Worm (Caenorhabditis elegans) whole organism, young adult: Measurements from ENCODE around the gene arrd-10.

ENCODE experiments used
- C17E4.6 ChIP-seq: fragments of 200-800 bp; sonication (Bioruptor generic); IDR thresholded peaks from 2 replicates; pipeline ENCODE4 v1.3.6; 2022; ENCODE audit warnings: missing genetic modification reagents, missing genetic modification characterization, missing compliant biosample characterization
- Y53G8AR.9 ChIP-seq: fragments of 200-800 bp; sonication (Bioruptor generic); conservative IDR thresholded peaks from 2 replicates; pipeline ENCODE4 v1.3.6; 2022; ENCODE audit warnings: missing genetic modification reagents, missing genetic modification characterization, missing compliant biosample characterization
- ceh-27 ChIP-seq: fragments of 200-800 bp; sonication (Bioruptor generic); optimal IDR thresholded peaks from 2 replicates; lab custom pipeline; 2018; ENCODE audit warnings: mild to moderate bottlenecking, missing genetic modification characterization, moderate library complexity, missing compliant biosample characterization
- egl-44 ChIP-seq: fragments of 200-800 bp; sonication (Bioruptor generic); IDR thresholded peaks from 2 replicates; pipeline ENCODE4 v1.3.6; 2022; ENCODE audit warnings: missing genetic modification reagents, missing genetic modification characterization, missing compliant biosample characterization
- madf-6 ChIP-seq: fragments of 200-800 bp; sonication (Bioruptor generic); IDR thresholded peaks from 2 replicates; pipeline ENCODE4 v1.3.6; 2022; ENCODE audit warnings: missing genetic modification reagents, missing genetic modification characterization, missing compliant biosample characterization
- snpc-1.1 ChIP-seq: sonication (generic microtip); optimal IDR thresholded peaks from 2 replicates; lab custom pipeline; 2017; ENCODE audit warnings: missing genetic modification characterization, mild to moderate bottlenecking, missing compliant biosample characterization, antibody characterized with exemption, moderate library complexity, missing genotype, missing genetic modification reagents; ENCODE audit not compliant: insufficient read depth
- tbx-9 ChIP-seq: sonication (generic microtip); optimal IDR thresholded peaks from 2 replicates; lab custom pipeline; 2016; ENCODE audit warnings: borderline replicate concordance, missing genetic modification characterization, inconsistent platforms, missing compliant biosample characterization
- unc-62 ChIP-seq: fragments of 150-350 bp; optimal IDR thresholded peaks from 2 replicates; lab custom pipeline; 2014; ENCODE audit warnings: missing biosample characterization, missing genetic modification reagents, missing genetic modification characterization

DNA sequence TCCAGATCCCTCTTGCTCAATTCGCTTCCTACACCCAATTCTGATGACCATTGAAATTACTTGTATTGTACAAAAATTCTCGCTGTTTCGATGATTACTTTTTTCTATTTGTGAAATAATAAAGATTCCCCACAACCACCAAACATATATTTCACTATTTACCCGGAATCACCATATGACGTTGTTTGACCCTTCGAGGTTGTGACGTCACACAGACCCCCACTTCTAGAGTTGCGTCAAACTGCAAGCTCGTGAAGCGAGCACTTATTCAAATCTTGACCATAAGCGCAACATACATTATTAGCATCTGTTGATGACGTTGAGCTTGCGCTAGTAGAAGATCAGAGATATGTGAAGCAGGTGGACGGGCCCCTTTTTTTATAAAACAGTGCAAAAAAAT lies 53.1 kb downstream of the arrd-10 start:
- TF ChIP-seq ceh-27, result no peak
- TF ChIP-seq tbx-9 (tag; lab: Kevin White, UChicago), result no peak
- TF ChIP-seq unc-62 (GFP tag; lab: Kevin White, UChicago), result no peak
- no peak for TF ChIP-seq egl-44
- no peak for TF ChIP-seq C17E4.6 (GFP tag; lab: Robert Waterston, UW)
- no peak for TF ChIP-seq snpc-1.1 (tag; lab: Kevin White, UChicago)
- TF ChIP-seq Y53G8AR.9 (GFP tag; lab: Robert Waterston, UW), result no peak
- no peak for TF ChIP-seq madf-6 (GFP tag; lab: Robert Waterston, UW)
